Fruit fly (Drosophila melanogaster) whole organism, embryonic: Measurements from ENCODE around the gene CG34453.

Source experiments
- Abd-B ChIP-seq: fragments of 200-800 bp; sonication (Bioruptor generic); optimal IDR thresholded peaks from 2 replicates; lab custom pipeline; 2018; ENCODE audit warnings: missing biosample characterization, mild to moderate bottlenecking, missing genetic modification characterization, moderate library complexity
- Aef1 ChIP-seq: fragments of 200-800 bp; sonication (Bioruptor generic); IDR thresholded peaks from 3 replicates; pipeline ENCODE4 v1.3.6; 2022; ENCODE audit warnings: missing biosample characterization, missing genetic modification characterization
- BtbVII ChIP-seq: fragments of 200-800 bp; sonication (Bioruptor generic); optimal IDR thresholded peaks from 3 replicates; lab custom pipeline; 2017; ENCODE audit warnings: missing biosample characterization, mild to moderate bottlenecking, missing genetic modification characterization
- CG10267 ChIP-seq: fragments of 200-800 bp; sonication (Bioruptor generic); optimal IDR thresholded peaks from 2 replicates; lab custom pipeline; 2018; ENCODE audit warnings: missing biosample characterization, mild to moderate bottlenecking, missing genetic modification characterization, moderate library complexity
- CG12219 ChIP-seq: fragments of 200-800 bp; sonication (Bioruptor generic); optimal IDR thresholded peaks from 3 replicates; lab custom pipeline; 2018; ENCODE audit warnings: missing biosample characterization, mild to moderate bottlenecking, missing genetic modification characterization
- CG13123 ChIP-seq: fragments of 200-800 bp; sonication (Bioruptor generic); optimal IDR thresholded peaks from 2 replicates; lab custom pipeline; 2016; ENCODE audit warnings: missing biosample characterization, missing genetic modification characterization
- CG13424 ChIP-seq: fragments of 200-800 bp; sonication (Bioruptor generic); optimal IDR thresholded peaks from 2 replicates; lab custom pipeline; 2019; ENCODE audit warnings: missing biosample characterization, mild to moderate bottlenecking, missing genetic modification characterization, moderate library complexity
- CG15011 ChIP-seq: fragments of 200-800 bp; sonication (Bioruptor generic); optimal IDR thresholded peaks from 3 replicates; lab custom pipeline; 2018; ENCODE audit warnings: missing biosample characterization, mild to moderate bottlenecking, missing genetic modification characterization
- CG1529 ChIP-seq: fragments of 200-800 bp; sonication (Bioruptor generic); optimal IDR thresholded peaks from 3 replicates; lab custom pipeline; 2018; ENCODE audit warnings: missing biosample characterization, missing genetic modification characterization
- CG15601 ChIP-seq: fragments of 200-800 bp; sonication (Bioruptor generic); optimal IDR thresholded peaks from 3 replicates; lab custom pipeline; 2019; ENCODE audit warnings: missing biosample characterization, mild to moderate bottlenecking, missing genetic modification characterization, moderate library complexity
- CG17359 ChIP-seq: fragments of 200-800 bp; sonication (Bioruptor generic); optimal IDR thresholded peaks from 3 replicates; lab custom pipeline; 2018; ENCODE audit warnings: missing biosample characterization, mild to moderate bottlenecking, missing genetic modification characterization, moderate library complexity
- CG17802 ChIP-seq: fragments of 200-800 bp; sonication (Bioruptor generic); optimal IDR thresholded peaks from 2 replicates; lab custom pipeline; 2018; ENCODE audit warnings: missing biosample characterization, mild to moderate bottlenecking, missing genetic modification characterization, moderate library complexity
- CG18619 ChIP-seq: fragments of 200-800 bp; sonication (Bioruptor generic); optimal IDR thresholded peaks from 3 replicates; lab custom pipeline; 2017; ENCODE audit warnings: missing biosample characterization, mild to moderate bottlenecking, missing genetic modification characterization
- CG2120 ChIP-seq: fragments of 200-800 bp; sonication (Bioruptor generic); optimal IDR thresholded peaks from 3 replicates; lab custom pipeline; 2016; ENCODE audit warnings: missing biosample characterization, missing genetic modification characterization
- CG31441 ChIP-seq: fragments of 200-800 bp; sonication (Bioruptor generic); IDR thresholded peaks from 2 replicates; pipeline ENCODE4 v1.3.6; 2022; ENCODE audit warnings: missing biosample characterization, missing genetic modification characterization
- CG3163 ChIP-seq: fragments of 200-800 bp; sonication (Bioruptor generic); optimal IDR thresholded peaks from 3 replicates; lab custom pipeline; 2016; ENCODE audit warnings: missing biosample characterization, missing genetic modification characterization
- CG32772 ChIP-seq: fragments of 200-800 bp; sonication (Bioruptor generic); IDR thresholded peaks from 2 replicates; pipeline ENCODE4 v1.3.6; 2022; ENCODE audit warnings: missing biosample characterization, missing genetic modification characterization
- CG34376 ChIP-seq: fragments of 200-800 bp; sonication (Bioruptor generic); optimal IDR thresholded peaks from 2 replicates; lab custom pipeline; 2018; ENCODE audit warnings: missing biosample characterization, mild to moderate bottlenecking, missing genetic modification characterization
- CG6765 ChIP-seq: fragments of 200-800 bp; sonication (Bioruptor generic); optimal IDR thresholded peaks from 3 replicates; lab custom pipeline; 2017; ENCODE audit warnings: missing biosample characterization, mild to moderate bottlenecking, missing genetic modification characterization
- CG8388 ChIP-seq: fragments of 200-800 bp; sonication (Bioruptor generic); optimal IDR thresholded peaks from 2 replicates; lab custom pipeline; 2019; ENCODE audit warnings: missing biosample characterization, mild to moderate bottlenecking, missing genetic modification characterization, moderate library complexity
- CG9876 ChIP-seq: fragments of 200-800 bp; sonication (Bioruptor generic); optimal IDR thresholded peaks from 2 replicates; lab custom pipeline; 2016; ENCODE audit warnings: missing biosample characterization, missing genetic modification characterization
- CHES-1-like ChIP-seq: fragments of 200-800 bp; sonication (Bioruptor generic); optimal IDR thresholded peaks from 2 replicates; lab custom pipeline; 2016; ENCODE audit warnings: missing biosample characterization, missing genetic modification characterization
- D ChIP-seq, 2 experiments: fragments of 200-800 bp in 1 of 2; fragments of >200 bp in 1 of 2; sonication (Bioruptor generic) in 1 of 2; optimal IDR thresholded peaks; 2 replicates in 1 of 2; 3 replicates in 1 of 2; lab custom pipeline; 2017; ENCODE audit warnings: mild to moderate bottlenecking in 1 of 2, missing biosample characterization in 1 of 2, missing genetic modification characterization in 1 of 2, missing genetic modification reagents in 1 of 2
- D19B ChIP-seq: fragments of 200-800 bp; sonication (Bioruptor generic); optimal IDR thresholded peaks from 2 replicates; lab custom pipeline; 2017; ENCODE audit warnings: missing biosample characterization, mild to moderate bottlenecking, missing genetic modification characterization
- HLH3B ChIP-seq: fragments of 200-800 bp; sonication (Bioruptor generic); IDR thresholded peaks from 2 replicates; pipeline ENCODE4 v1.3.6; 2022; ENCODE audit warnings: missing biosample characterization, missing genetic modification characterization
- Mad ChIP-seq: fragments of 200-800 bp; sonication (Bioruptor generic); optimal IDR thresholded peaks from 2 replicates; lab custom pipeline; 2016; ENCODE audit warnings: missing biosample characterization, missing genetic modification characterization
- Nf-YC ChIP-seq: fragments of 200-800 bp; optimal IDR thresholded peaks from 3 replicates; lab custom pipeline; 2019; ENCODE audit warnings: missing biosample characterization, mild to moderate bottlenecking, missing genetic modification characterization, moderate library complexity
- Oli ChIP-seq: fragments of 200-800 bp; sonication (Bioruptor generic); optimal IDR thresholded peaks from 2 replicates; lab custom pipeline; 2018; ENCODE audit warnings: missing biosample characterization, mild to moderate bottlenecking, missing genetic modification characterization, moderate library complexity
- Opbp ChIP-seq: fragments of 200-800 bp; sonication (Bioruptor generic); IDR thresholded peaks from 3 replicates; pipeline ENCODE4 v1.3.6; 2022; ENCODE audit warnings: missing biosample characterization, missing genetic modification characterization; ENCODE audit not compliant: partially characterized antibody
- Optix ChIP-seq: fragments of 200-800 bp; sonication (Bioruptor generic); IDR thresholded peaks from 3 replicates; pipeline ENCODE4 v1.3.6; 2022; ENCODE audit warnings: missing biosample characterization, missing genetic modification characterization
- Trl ChIP-seq, 3 experiments: fragments of >200 bp in 2 of 3; fragments of 200-800 bp in 1 of 3; sonication (Bioruptor generic) in 1 of 3; optimal IDR thresholded peaks; 2 replicates in 1 of 3; 3 replicates in 2 of 3; lab custom pipeline; 2016 to 2017; ENCODE audit warnings: missing biosample characterization in 1 of 3, missing genetic modification characterization in 1 of 3
- abd-A ChIP-seq: fragments of 200-800 bp; sonication (Bioruptor generic); optimal IDR thresholded peaks from 3 replicates; lab custom pipeline; 2019; ENCODE audit warnings: missing biosample characterization, mild to moderate bottlenecking, missing genetic modification characterization, moderate library complexity
- bcd ChIP-seq: fragments of 200-800 bp; sonication (Bioruptor generic); optimal IDR thresholded peaks from 2 replicates; lab custom pipeline; 2017; ENCODE audit warnings: missing biosample characterization, mild to moderate bottlenecking, missing genetic modification characterization
- crol ChIP-seq: fragments of 200-800 bp; sonication (Bioruptor generic); IDR thresholded peaks from 2 replicates; pipeline ENCODE4 v1.3.6; 2022; ENCODE audit warnings: missing biosample characterization, missing genetic modification characterization
- dm ChIP-seq: fragments of 200-800 bp; sonication (Bioruptor generic); optimal IDR thresholded peaks from 3 replicates; lab custom pipeline; 2016; ENCODE audit warnings: missing biosample characterization, missing genetic modification characterization
- inv ChIP-seq: fragments of 200-800 bp; sonication (Bioruptor generic); IDR thresholded peaks from 2 replicates; pipeline ENCODE4 v1.3.6; 2022; ENCODE audit warnings: missing biosample characterization, missing genetic modification characterization; ENCODE audit not compliant: partially characterized antibody
- kay ChIP-seq: fragments of 200-800 bp; sonication (Bioruptor generic); optimal IDR thresholded peaks from 2 replicates; lab custom pipeline; 2016; ENCODE audit warnings: missing biosample characterization, missing genetic modification characterization
- kni ChIP-seq: fragments of 200-800 bp; sonication (Bioruptor generic); optimal IDR thresholded peaks from 3 replicates; lab custom pipeline; 2017; ENCODE audit warnings: mild to moderate bottlenecking, missing biosample characterization, missing genetic modification reagents, missing genetic modification characterization
- lola ChIP-seq, 3 experiments: fragments of >200 bp in 2 of 3; fragments of 200-800 bp in 1 of 3; sonication (Bioruptor generic) in 1 of 3; optimal IDR thresholded peaks; 2 replicates each; lab custom pipeline; 2017 to 2019; ENCODE audit warnings: missing biosample characterization in 3 of 3, missing genetic modification characterization in 3 of 3, mild to moderate bottlenecking in 1 of 3, moderate library complexity in 1 of 3
- mirr ChIP-seq: fragments of 200-800 bp; sonication (Bioruptor generic); optimal IDR thresholded peaks from 3 replicates; lab custom pipeline; 2018; ENCODE audit warnings: missing biosample characterization, mild to moderate bottlenecking, missing genetic modification characterization
- prd ChIP-seq, 3 experiments: fragments of >200 bp in 2 of 3; fragments of 200-800 bp in 1 of 3; sonication (Bioruptor generic) in 1 of 3; optimal IDR thresholded peaks in 2 of 3; IDR thresholded peaks in 1 of 3; 2 replicates in 2 of 3; 3 replicates in 1 of 3; pipeline versions ENCODE4 v1.3.6 to Lab custom; 2017 to 2022; ENCODE audit warnings: missing biosample characterization in 1 of 3, missing genetic modification characterization in 1 of 3
- shn ChIP-seq: fragments of 200-800 bp; sonication (Bioruptor generic); optimal IDR thresholded peaks from 3 replicates; lab custom pipeline; 2016; ENCODE audit warnings: missing biosample characterization, missing genetic modification characterization
- so ChIP-seq: fragments of 200-800 bp; sonication (Bioruptor generic); IDR thresholded peaks from 3 replicates; pipeline ENCODE4 v1.3.6; 2022; ENCODE audit warnings: missing biosample characterization, missing genetic modification characterization
- tap ChIP-seq: fragments of 200-800 bp; optimal IDR thresholded peaks from 3 replicates; lab custom pipeline; 2019; ENCODE audit warnings: missing biosample characterization, mild to moderate bottlenecking, missing genetic modification characterization, moderate library complexity
- tgo ChIP-seq: fragments of 200-800 bp; sonication (Bioruptor generic); IDR thresholded peaks from 3 replicates; pipeline ENCODE4 v1.3.6; 2022; ENCODE audit warnings: missing biosample characterization, missing genetic modification characterization
- toy ChIP-seq: fragments of 200-800 bp; sonication (Bioruptor generic); IDR thresholded peaks from 2 replicates; pipeline ENCODE4 v1.3.6; 2022; ENCODE audit warnings: missing biosample characterization, missing genetic modification characterization
- zen2 ChIP-seq: fragments of 200-800 bp; sonication (Bioruptor generic); IDR thresholded peaks from 3 replicates; pipeline ENCODE4 v1.3.6; 2022; ENCODE audit warnings: missing biosample characterization, missing genetic modification characterization; ENCODE audit not compliant: partially characterized antibody

The CG34453 gene

DNA sequence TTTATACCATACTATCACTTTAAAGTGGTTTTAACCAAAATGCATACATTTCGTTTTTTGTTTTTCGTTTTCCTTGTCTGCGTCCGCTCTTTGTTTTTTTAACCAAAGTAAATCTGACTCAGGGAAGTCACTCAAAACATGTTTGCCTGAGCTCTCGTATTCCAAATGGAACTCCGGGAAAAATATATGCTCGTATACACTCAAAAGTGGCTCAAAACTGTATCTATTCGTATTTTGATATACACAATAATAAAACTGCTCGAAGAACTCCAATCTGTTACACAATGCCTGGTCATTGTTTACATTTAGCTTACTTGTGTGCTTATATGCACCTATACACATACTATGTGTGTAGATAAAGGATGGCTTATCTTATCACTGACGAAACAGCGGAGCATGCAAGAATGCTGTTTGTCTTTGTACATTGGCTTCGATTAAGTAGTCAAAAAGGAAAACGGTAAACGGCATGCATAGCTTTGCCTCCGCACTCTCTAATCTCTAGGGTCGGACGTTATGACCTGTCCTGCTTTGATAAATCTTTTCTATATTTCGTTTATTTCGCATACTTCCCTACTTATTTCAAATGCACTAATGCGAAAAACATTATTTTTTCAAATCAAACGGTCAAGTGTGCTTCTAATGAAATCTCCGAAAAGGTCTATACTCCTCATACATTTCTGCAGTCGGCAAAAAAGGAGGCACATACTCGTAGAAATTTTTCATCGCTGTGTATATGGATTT lies 37.8 kb upstream of the CG34453 start, which contains the start of gene miple2 (continued):
- TF ChIP-seq CG12219 (GFP tag; lab: Kevin White, UChicago) (no peak), CG18619 (GFP tag; lab: Kevin White, UChicago) (peak; percentile 42), so (GFP tag; lab: Robert Waterston, UW) (no peak), CG6765 (GFP tag; lab: Kevin White, UChicago) (peak; percentile 38), CG34376 (GFP tag; lab: Kevin White, UChicago) (peak; percentile 69), toy (GFP tag; lab: Robert Waterston, UW) (no peak), D (optimal IDR thresholded peaks at IDR 0.05; lab: Kevin White, UChicago) (no peak), D (GFP tag; optimal IDR thresholded peaks at IDR 0.05; lab: Kevin White, UChicago) (peak; percentile 67), Opbp (GFP tag; lab: Robert Waterston, UW) (no peak), shn (GFP tag; lab: Kevin White, UChicago) (peak; percentile 41), CG13424 (peak; percentile 53), CHES-1-like (GFP tag; lab: Kevin White, UChicago) (peak; percentile 6), CG1529 (peak; percentile 55), CG2120 (GFP tag; lab: Kevin White, UChicago) (peak; percentile 60), BtbVII (peak; percentile 35), CG32772 (GFP tag; lab: Robert Waterston, UW) (no peak), dm (peak; percentile 44), CG9876 (GFP tag; lab: Kevin White, UChicago) (no peak), CG15601 (tag; lab: Kevin White, UChicago) (peak; percentile 72), crol (no peak), CG8388 (GFP tag; lab: Kevin White, UChicago) (peak; percentile 32), Nf-YC (peak; percentile 35), kay (peak; percentile 28), HLH3B (GFP tag; lab: Robert Waterston, UW) (no peak), CG13123 (GFP tag; lab: Kevin White, UChicago) (peak; percentile 22), D19B (GFP tag; lab: Kevin White, UChicago) (peak; percentile 4), lola (GFP tag; optimal IDR thresholded peaks at IDR 0.05; lab: Kevin White, UChicago) (peak in 1 of 3 experiments; percentile 62), Aef1 (no peak), tgo (no peak), mirr (GFP tag; lab: Kevin White, UChicago) (peak; percentile 83), Oli (tag; lab: Kevin White, UChicago) (peak; percentile 55), CG10267 (peak; percentile 15), bcd (GFP tag; lab: Kevin White, UChicago) (no peak), Optix (GFP tag; lab: Robert Waterston, UW) (no peak), zen2 (GFP tag; lab: Robert Waterston, UW) (no peak), CG17802 (no peak), CG31441 (GFP tag; lab: Robert Waterston, UW) (no peak; the same call in 1 of the 2 replicates), kni (GFP tag; lab: Kevin White, UChicago) (peak; percentile 94), inv (no peak), CG17359 (peak; percentile 26), CG15011 (GFP tag; lab: Kevin White, UChicago) (peak; percentile 37), Trl (optimal IDR thresholded peaks at IDR 0.05; lab: Kevin White, UChicago) (no peak), Trl (GFP tag; optimal IDR thresholded peaks at IDR 0.05; lab: Kevin White, UChicago) (peak; percentile 49), Abd-B (GFP tag; lab: Kevin White, UChicago) (no peak), tap (peak; percentile 1), CG3163 (peak; percentile 1), Mad (GFP tag; lab: Kevin White, UChicago) (peak; percentile 13), prd (optimal IDR thresholded peaks at IDR 0.05; lab: Kevin White, UChicago) (no peak), prd (GFP tag; IDR thresholded peaks at IDR 0.05; lab: Robert Waterston, UW) (peak; percentile 44; the same call in 1 of the 3 replicates), abd-A (peak; percentile 51)
